Worm (Caenorhabditis elegans) whole organism, young adult: ENCODE data around the gene F41H10.5.

Source experiments
- F52B5.7 ChIP-seq: sonication (generic microtip); optimal IDR thresholded peaks from 2 replicates; lab custom pipeline; 2016; ENCODE audit warnings: mild to moderate bottlenecking, missing genetic modification characterization, missing compliant biosample characterization
- F57A8.1 ChIP-seq: fragments of 200-800 bp; sonication (Bioruptor generic); optimal IDR thresholded peaks from 2 replicates; lab custom pipeline; 2018; ENCODE audit warnings: mild to moderate bottlenecking, missing genetic modification characterization, moderate library complexity, missing compliant biosample characterization
- ama-1 ChIP-seq, 3 experiments: fragments of 150-350 bp in 1 of 3; sonication (generic microtip) in 2 of 3; optimal IDR thresholded peaks; 2 replicates each; lab custom pipeline; 2014 to 2018; ENCODE audit warnings: missing biosample characterization in 2 of 3, missing genetic modification characterization in 2 of 3, missing genetic modification reagents in 2 of 3
- cebp-1 ChIP-seq, 2 experiments: fragments of 200-800 bp in 1 of 2; sonication (Bioruptor generic) in 1 of 2; sonication (generic microtip) in 1 of 2; IDR thresholded peaks in 1 of 2; optimal IDR thresholded peaks in 1 of 2; 2 replicates each; pipeline versions ENCODE4 v1.3.6 to Lab custom; 2017 to 2022; ENCODE audit warnings: missing compliant biosample characterization in 2 of 2, missing genetic modification characterization in 2 of 2, mild to moderate bottlenecking in 1 of 2, missing genetic modification reagents in 1 of 2, moderate library complexity in 1 of 2
- lin-35 ChIP-seq, 3 experiments: fragments of 150-350 bp in 2 of 3; sonication (generic microtip) in 1 of 3; optimal IDR thresholded peaks; 2 replicates each; lab custom pipeline; 2014 to 2018; ENCODE audit warnings: missing biosample characterization in 3 of 3, missing genetic modification characterization in 3 of 3, missing genetic modification reagents in 3 of 3
- rcor-1 ChIP-seq: fragments of 200-800 bp; sonication (Bioruptor generic); IDR thresholded peaks from 2 replicates; pipeline ENCODE4 v1.3.6; 2022; ENCODE audit warnings: missing genetic modification reagents, missing genetic modification characterization, missing compliant biosample characterization
- snpc-4 ChIP-seq, 5 experiments: fragments of 150-350 bp in 1 of 5; sonication (generic microtip) in 4 of 5; optimal IDR thresholded peaks; 2 replicates each; lab custom pipeline; 2014 to 2018; ENCODE audit warnings: missing genetic modification characterization in 5 of 5, missing biosample characterization in 3 of 5, antibody characterized with exemption in 2 of 5, mild to moderate bottlenecking in 2 of 5, missing compliant biosample characterization in 2 of 5, missing genotype in 2 of 5, moderate library complexity in 2 of 5, missing genetic modification reagents in 1 of 5
- unc-130 ChIP-seq: sonication (generic microtip); optimal IDR thresholded peaks from 2 replicates; lab custom pipeline; 2016; ENCODE audit warnings: missing genetic modification reagents, missing genetic modification characterization, missing compliant biosample characterization

- TF ChIP-seq lin-35 (GFP tag; optimal IDR thresholded peaks at IDR 0.05; lab: Kevin White, UChicago) (no peak), F57A8.1 (GFP tag; lab: Kevin White, UChicago) (no peak), snpc-4 (GFP tag; optimal IDR thresholded peaks at IDR 0.05; lab: Kevin White, UChicago) (peak; percentile 18), snpc-4 (tag; optimal IDR thresholded peaks at IDR 0.05; lab: Kevin White, UChicago) (peak in 3 of 4 experiments; percentile 6 to 85 (median 42)), cebp-1 (GFP tag; IDR thresholded peaks at IDR 0.05; lab: Robert Waterston, UW) (no peak), cebp-1 (tag; optimal IDR thresholded peaks at IDR 0.05; lab: Kevin White, UChicago) (no peak), unc-130 (GFP tag; lab: Kevin White, UChicago) (no peak), ama-1 (optimal IDR thresholded peaks at IDR 0.05; lab: Kevin White, UChicago) (no peak), ama-1 (GFP tag; optimal IDR thresholded peaks at IDR 0.05; lab: Kevin White, UChicago) (peak in 1 of 2 experiments; percentile 92), rcor-1 (no peak), F52B5.7 (tag; lab: Kevin White, UChicago) (no peak)
These were observed 29.2 kb downstream of the F41H10.5 start for ce11 chrIV:5389951-5390350.
